Worm (Caenorhabditis elegans): ENCODE data around the gene T20G5.13.

Gene T20G5.13

ce11 chrIII:10218587-10218986 is 17.5 kb upstream of the T20G5.13 start, which contains the start of the genes rde-4 and cox-14 (continued):
- TF ChIP-seq fkh-10 (GFP tag; optimal IDR thresholded peaks at IDR 0.05) (peak; percentile 16), pqm-1 (tag; optimal IDR thresholded peaks at IDR 0.05) (no peak), irx-1 (tag; optimal IDR thresholded peaks at IDR 0.05) (peak; percentile 66), xbp-1 (tag; optimal IDR thresholded peaks at IDR 0.05) (peak; percentile 84), pag-3 (tag; optimal IDR thresholded peaks at IDR 0.05; ENCODE audit: borderline replicate concordance, insufficient read depth) (no peak), elt-3 (tag; optimal IDR thresholded peaks at IDR 0.05) (peak in 2 of 6 experiments; percentile 59 to 81), blmp-1 (tag; optimal IDR thresholded peaks at IDR 0.05) (peak; percentile 90), mep-1 (tag; optimal IDR thresholded peaks at IDR 0.05) (peak; percentile 94), lir-3 (tag; optimal IDR thresholded peaks at IDR 0.05; ENCODE audit: poor library complexity) (peak; percentile 51), nhr-85 (tag) (peak; percentile 89), dpl-1 (GFP tag; optimal IDR thresholded peaks at IDR 0.05) (peak; percentile 84 to 93 (median 87)), tlp-1 (tag; optimal IDR thresholded peaks at IDR 0.05) (no peak), sox-4 (tag; optimal IDR thresholded peaks at IDR 0.05) (peak; percentile 56), efl-3 (GFP tag; optimal IDR thresholded peaks at IDR 0.05) (no peak), zag-1 (tag; optimal IDR thresholded peaks at IDR 0.05) (no peak), mdl-1 (tag; optimal IDR thresholded peaks at IDR 0.05) (peak in 1 of 2 experiments; percentile 76), nhr-19 (GFP tag; conservative IDR thresholded peaks at IDR 0.05) (no peak), efl-1 (optimal IDR thresholded peaks at IDR 0.05) (peak; percentile 82 to 90), efl-1 (GFP tag; optimal IDR thresholded peaks at IDR 0.05 in 1 of 2) (peak; percentile 90 to 98), ztf-4 (tag; optimal IDR thresholded peaks at IDR 0.05) (peak; percentile 40), jun-1 (tag; optimal IDR thresholded peaks at IDR 0.05) (peak; percentile 50), ces-1 (GFP tag; optimal IDR thresholded peaks at IDR 0.05) (no peak), nhr-11 (tag; optimal IDR thresholded peaks at IDR 0.05) (peak; percentile 35), dsc-1 (tag; optimal IDR thresholded peaks at IDR 0.05) (peak; percentile 78), tbx-2 (tag; optimal IDR thresholded peaks at IDR 0.05) (peak; percentile 82), nhr-71 (tag; optimal IDR thresholded peaks at IDR 0.05) (peak; percentile 88), nhr-47 (tag; optimal IDR thresholded peaks at IDR 0.05) (peak; percentile 88), pax-3 (tag; optimal IDR thresholded peaks at IDR 0.05) (peak; percentile 16), ama-1 (optimal IDR thresholded peaks at IDR 0.05) (peak; percentile 58), ceh-8 (GFP tag; optimal IDR thresholded peaks at IDR 0.05) (peak; percentile 81), snpc-4 (tag; optimal IDR thresholded peaks at IDR 0.05) (peak; percentile 46), unc-130 (tag; optimal IDR thresholded peaks at IDR 0.05) (peak; percentile 96)

DNA sequence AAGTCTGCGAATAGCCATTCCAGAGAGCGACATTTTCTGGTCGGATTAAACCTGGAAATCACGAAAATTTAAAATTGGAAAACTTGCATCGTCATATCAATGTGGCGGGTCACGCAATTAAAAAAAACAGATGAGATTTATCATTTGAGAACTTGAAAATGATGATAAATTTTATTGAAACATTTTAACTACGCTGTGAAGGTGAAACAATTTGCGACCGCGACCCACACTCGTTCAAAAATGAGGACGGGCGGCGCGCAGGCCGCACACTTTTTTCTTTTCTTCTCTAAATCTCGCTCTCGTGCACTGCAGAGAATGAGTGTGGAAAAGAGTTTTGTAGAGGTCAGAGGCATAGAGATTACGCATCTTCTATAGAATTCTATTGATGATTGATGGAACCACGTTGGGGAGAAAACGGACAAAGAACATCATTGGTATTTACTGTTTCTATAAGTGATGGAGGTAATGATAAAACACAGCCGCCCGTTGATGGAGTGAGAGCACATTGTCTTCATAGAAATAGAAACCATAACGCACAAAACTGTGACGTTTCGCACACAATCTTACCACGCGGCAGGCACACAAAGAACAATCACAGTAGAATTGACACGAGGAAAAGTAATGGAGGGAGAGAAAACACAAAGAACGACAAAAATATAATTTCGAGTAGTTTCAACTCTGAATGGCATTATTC is 15.6 kb upstream of the T20G5.13 start, which contains the start of gene cts-1:
Gene cts-1, minus strand, starts transcription at position 51 of the 694 bp plus-strand sequence.
- TF ChIP-seq lin-14 (GFP tag; optimal IDR thresholded peaks at IDR 0.05) (peak; percentile 97), rnt-1 (tag; optimal IDR thresholded peaks at IDR 0.05) (peak; percentile 85), unc-30 (tag; optimal IDR thresholded peaks at IDR 0.05) (no peak), irx-1 (tag; optimal IDR thresholded peaks at IDR 0.05) (peak; percentile 59), hlh-4 (tag; optimal IDR thresholded peaks at IDR 0.05) (no peak), lin-15B (tag; optimal IDR thresholded peaks at IDR 0.05) (peak; percentile 67), nhr-237 (tag; optimal IDR thresholded peaks at IDR 0.05) (peak; percentile 12), lin-35 (GFP tag; optimal IDR thresholded peaks at IDR 0.05) (peak; percentile 69 to 82), dsc-1 (tag; optimal IDR thresholded peaks at IDR 0.05) (peak; percentile 12), fos-1 (tag; optimal IDR thresholded peaks at IDR 0.05) (no peak), ceh-88 (GFP tag; IDR thresholded peaks at IDR 0.05) (no peak), nhr-12 (tag; optimal IDR thresholded peaks at IDR 0.05) (no peak), nhr-90 (tag; optimal IDR thresholded peaks at IDR 0.05; ENCODE audit: poor library complexity) (peak; percentile 79), pax-3 (tag; optimal IDR thresholded peaks at IDR 0.05) (peak; percentile 25), ceh-82 (tag; optimal IDR thresholded peaks at IDR 0.05) (peak in 2 of 3 experiments; percentile 35 to 83), dpl-1 (GFP tag; optimal IDR thresholded peaks at IDR 0.05) (peak; percentile 41 to 60 (median 53)), alr-1 (tag; optimal IDR thresholded peaks at IDR 0.05; ENCODE audit: borderline replicate concordance) (no peak), blmp-1 (tag; optimal IDR thresholded peaks at IDR 0.05) (peak; percentile 87), nhr-71 (tag; optimal IDR thresholded peaks at IDR 0.05) (peak; percentile 92), jun-1 (tag; optimal IDR thresholded peaks at IDR 0.05) (no peak), C34B4.2 (tag; optimal IDR thresholded peaks at IDR 0.05) (peak; percentile 84), lin-39 (tag; optimal IDR thresholded peaks at IDR 0.05) (no peak), egl-27 (tag; optimal IDR thresholded peaks at IDR 0.05) (peak in 1 of 2 experiments; percentile 24), tbx-2 (tag; optimal IDR thresholded peaks at IDR 0.05) (peak; percentile 74), mep-1 (tag; optimal IDR thresholded peaks at IDR 0.05) (peak; percentile 81), ces-1 (GFP tag; optimal IDR thresholded peaks at IDR 0.05) (no peak), nhr-85 (tag) (peak; percentile 94), nhr-28 (tag; optimal IDR thresholded peaks at IDR 0.05) (no peak), swsn-7 (tag; optimal IDR thresholded peaks at IDR 0.05) (peak; percentile 73)

Data from whole organism, L1 larva.